Worm (Caenorhabditis elegans) whole organism, L4 larva: Measurements from ENCODE around the gene W09D10.5.
A peak's percentile ranks its signal among the peaks of the same experiment; 100 is the strongest.

Experiments used
- D1046.2 ChIP-seq: fragments of 200-800 bp; sonication (Bioruptor generic); IDR thresholded peaks from 2 replicates; pipeline ENCODE4 v1.3.6; 2022; ENCODE audit warnings: missing genetic modification characterization, missing compliant biosample characterization
- F10B5.3 ChIP-seq: sonication (generic microtip); optimal IDR thresholded peaks from 2 replicates; lab custom pipeline; 2016; ENCODE audit warnings: mild to moderate bottlenecking, missing genetic modification characterization, missing compliant biosample characterization
- F44E2.7 ChIP-seq: fragments of 200-800 bp; sonication (Bioruptor generic); IDR thresholded peaks from 2 replicates; pipeline ENCODE4 v2.1.2; 2022; ENCODE audit warnings: missing genetic modification characterization, missing compliant biosample characterization
- F49E8.2 ChIP-seq: sonication (generic microtip); optimal IDR thresholded peaks from 2 replicates; lab custom pipeline; 2016; ENCODE audit warnings: missing compliant biosample characterization, mild to moderate bottlenecking, missing genetic modification characterization, borderline replicate concordance
- R02D3.7 ChIP-seq: fragments of 150-350 bp; sonication (generic microtip); optimal IDR thresholded peaks from 3 replicates; lab custom pipeline; 2014; ENCODE audit warnings: missing biosample characterization, missing genetic modification characterization
- Y75B8A.6 ChIP-seq: fragments of 200-800 bp; sonication (Bioruptor generic); IDR thresholded peaks from 2 replicates; pipeline ENCODE4 v1.3.6; 2022; ENCODE audit warnings: missing genetic modification reagents, missing genetic modification characterization, missing compliant biosample characterization
- ZK337.2 ChIP-seq: fragments of 200-800 bp; sonication (Bioruptor generic); IDR thresholded peaks from 2 replicates; pipeline ENCODE4 v1.3.6; 2022; ENCODE audit warnings: missing genetic modification reagents, missing genetic modification characterization, missing compliant biosample characterization
- ZK546.5 ChIP-seq, 2 experiments: sonication (generic microtip); optimal IDR thresholded peaks; 2 replicates each; lab custom pipeline; 2017; ENCODE audit warnings: missing biosample characterization in 2 of 2, missing genetic modification characterization in 2 of 2
- aha-1 ChIP-seq: fragments of 150-350 bp; peaks from one replicate; lab custom pipeline; 2014; ENCODE audit warnings: missing biosample characterization, missing genetic modification characterization
- aly-2 ChIP-seq: sonication (generic microtip); optimal IDR thresholded peaks from 2 replicates; lab custom pipeline; 2018; ENCODE audit warnings: missing biosample characterization, missing genetic modification characterization
- ceh-20 ChIP-seq: fragments of 200-800 bp; sonication (Bioruptor generic); IDR thresholded peaks from 2 replicates; pipeline ENCODE4 v1.3.6; 2022; ENCODE audit warnings: missing genetic modification reagents, missing genetic modification characterization, missing compliant biosample characterization
- ceh-28 ChIP-seq: fragments of 150-350 bp; optimal IDR thresholded peaks from 2 replicates; lab custom pipeline; 2014; ENCODE audit warnings: missing biosample characterization, missing genetic modification reagents, missing genetic modification characterization
- ceh-32 ChIP-seq: sonication (generic microtip); optimal IDR thresholded peaks from 2 replicates; lab custom pipeline; 2016; ENCODE audit warnings: mild to moderate bottlenecking, missing genetic modification characterization, missing compliant biosample characterization; ENCODE audit not compliant: poor library complexity
- ceh-44 ChIP-seq: fragments of 200-800 bp; sonication (Bioruptor generic); IDR thresholded peaks from 2 replicates; pipeline ENCODE4 v1.3.6; 2022; ENCODE audit warnings: missing genetic modification reagents, missing genetic modification characterization, missing compliant biosample characterization
- ceh-82 ChIP-seq: sonication (generic microtip); optimal IDR thresholded peaks from 2 replicates; lab custom pipeline; 2017; ENCODE audit warnings: missing biosample characterization, missing genetic modification characterization
- daf-12 ChIP-seq: fragments of 150-350 bp; optimal IDR thresholded peaks from 2 replicates; lab custom pipeline; 2014; ENCODE audit warnings: missing biosample characterization, missing genetic modification reagents, missing genetic modification characterization
- daf-8 ChIP-seq: fragments of 200-800 bp; sonication (Bioruptor generic); IDR thresholded peaks from 2 replicates; pipeline ENCODE4 v1.3.6; 2022; ENCODE audit warnings: missing genetic modification characterization, missing compliant biosample characterization
- egl-27 ChIP-seq: sonication (generic microtip); optimal IDR thresholded peaks from 3 replicates; lab custom pipeline; 2017; ENCODE audit warnings: missing biosample characterization, missing genetic modification reagents, missing genetic modification characterization
- hlh-30 ChIP-seq: sonication (generic microtip); optimal IDR thresholded peaks from 2 replicates; lab custom pipeline; 2017; ENCODE audit warnings: antibody characterized with exemption, mild to moderate bottlenecking, missing genetic modification characterization, missing compliant biosample characterization; ENCODE audit not compliant: insufficient read depth
- hmg-1.1 ChIP-seq: fragments of 200-800 bp; sonication (Bioruptor generic); IDR thresholded peaks from 2 replicates; pipeline ENCODE4 v1.3.6; 2022; ENCODE audit warnings: missing genetic modification reagents, missing genetic modification characterization, missing compliant biosample characterization
- jun-1 ChIP-seq: fragments of 150-350 bp; optimal IDR thresholded peaks from 2 replicates; lab custom pipeline; 2014; ENCODE audit warnings: missing biosample characterization, missing genetic modification reagents, missing genetic modification characterization
- lim-7 ChIP-seq: fragments of 200-800 bp; sonication (Bioruptor generic); IDR thresholded peaks from 2 replicates; pipeline ENCODE4 v1.3.6; 2022; ENCODE audit warnings: missing genetic modification characterization, missing compliant biosample characterization
- lir-3 ChIP-seq: sonication (generic microtip); optimal IDR thresholded peaks from 2 replicates; lab custom pipeline; 2016; ENCODE audit warnings: mild to moderate bottlenecking, missing genetic modification characterization, missing compliant biosample characterization
- lsy-2 ChIP-seq, 2 experiments: fragments of 150-350 bp in 1 of 2; sonication (generic microtip) in 1 of 2; optimal IDR thresholded peaks; 2 replicates each; lab custom pipeline; 2014 to 2017; ENCODE audit warnings: missing biosample characterization in 2 of 2, missing genetic modification characterization in 2 of 2
- madf-5 ChIP-seq, 2 experiments: fragments of 200-800 bp; sonication (Bioruptor generic); IDR thresholded peaks; 2 replicates each; pipeline ENCODE4 v1.3.6; 2022; ENCODE audit warnings: missing compliant biosample characterization in 2 of 2, missing genetic modification characterization in 2 of 2
- mdl-1 ChIP-seq, 2 experiments: fragments of 150-350 bp in 1 of 2; sonication (generic microtip) in 1 of 2; optimal IDR thresholded peaks; 2 replicates each; lab custom pipeline; 2014 to 2017; ENCODE audit warnings: missing biosample characterization in 2 of 2, missing genetic modification characterization in 2 of 2
- mdt-29 ChIP-seq: fragments of 200-800 bp; sonication (Bioruptor generic); IDR thresholded peaks from 2 replicates; pipeline ENCODE4 v1.3.6; 2022; ENCODE audit warnings: missing genetic modification reagents, missing genetic modification characterization, missing compliant biosample characterization
- mes-2 ChIP-seq: sonication (generic microtip); optimal IDR thresholded peaks from 2 replicates; lab custom pipeline; 2016; ENCODE audit warnings: missing genotype, mild to moderate bottlenecking, missing genetic modification characterization, missing compliant biosample characterization; ENCODE audit not compliant: poor library complexity, severe bottlenecking
- nhr-237 ChIP-seq: sonication (generic microtip); optimal IDR thresholded peaks from 2 replicates; lab custom pipeline; 2017; ENCODE audit warnings: missing biosample characterization, missing genetic modification characterization
- nhr-28 ChIP-seq: fragments of 150-350 bp; optimal IDR thresholded peaks from 2 replicates; lab custom pipeline; 2014; ENCODE audit warnings: missing biosample characterization, missing genetic modification characterization
- nhr-41 ChIP-seq: fragments of 200-800 bp; sonication (Bioruptor generic); IDR thresholded peaks from 2 replicates; pipeline ENCODE4 v1.3.6; 2022; ENCODE audit warnings: missing genetic modification reagents, missing genetic modification characterization, missing compliant biosample characterization
- nhr-42 ChIP-seq: fragments of 200-800 bp; sonication (Bioruptor generic); IDR thresholded peaks from 2 replicates; pipeline ENCODE4 v1.3.6; 2022; ENCODE audit warnings: missing genetic modification characterization, missing compliant biosample characterization
- nhr-6 ChIP-seq: fragments of 150-350 bp; optimal IDR thresholded peaks from 2 replicates; lab custom pipeline; 2014; ENCODE audit warnings: missing biosample characterization, missing genetic modification characterization
- snpc-4 ChIP-seq: fragments of 150-350 bp; optimal IDR thresholded peaks from 2 replicates; lab custom pipeline; 2014; ENCODE audit warnings: missing biosample characterization, missing genetic modification characterization
- spr-1 ChIP-seq: sonication (generic microtip); optimal IDR thresholded peaks from 2 replicates; lab custom pipeline; 2016; ENCODE audit warnings: mild to moderate bottlenecking, missing genetic modification characterization, missing compliant biosample characterization
- spr-3 ChIP-seq: fragments of 200-800 bp; sonication (Bioruptor generic); optimal IDR thresholded peaks from 2 replicates; lab custom pipeline; 2018; ENCODE audit warnings: mild to moderate bottlenecking, missing genetic modification characterization, missing compliant biosample characterization
- tag-97 ChIP-seq: fragments of 200-800 bp; sonication (Bioruptor generic); IDR thresholded peaks from 2 replicates; pipeline ENCODE4 v1.3.6; 2022; ENCODE audit warnings: missing genetic modification characterization, missing compliant biosample characterization
- tra-1 ChIP-seq: fragments of 200-800 bp; sonication (Bioruptor generic); IDR thresholded peaks from 2 replicates; pipeline ENCODE4 v1.3.6; 2022; ENCODE audit warnings: missing genetic modification reagents, missing genetic modification characterization, missing compliant biosample characterization
- unc-130 ChIP-seq: sonication (generic microtip); optimal IDR thresholded peaks from 2 replicates; lab custom pipeline; 2016; ENCODE audit warnings: missing genetic modification reagents, missing genetic modification characterization, missing compliant biosample characterization
- unc-39 ChIP-seq: sonication (generic microtip); optimal IDR thresholded peaks from 2 replicates; lab custom pipeline; 2017; ENCODE audit warnings: missing biosample characterization, missing genetic modification characterization
- unc-62 ChIP-seq, 3 experiments: fragments of 150-350 bp in 1 of 3; sonication (generic microtip); optimal IDR thresholded peaks in 2 of 3; peaks in 1 of 3; 1 replicate in 1 of 3; 2 replicates in 2 of 3; lab custom pipeline; 2014 to 2017; ENCODE audit warnings: missing biosample characterization in 3 of 3, missing genetic modification characterization in 3 of 3, missing genetic modification reagents in 3 of 3, missing genotype in 1 of 3
- vab-7 ChIP-seq: fragments of 200-800 bp; sonication (Bioruptor generic); IDR thresholded peaks from 2 replicates; pipeline ENCODE4 v1.3.6; 2022; ENCODE audit warnings: missing genetic modification reagents, missing genetic modification characterization, missing compliant biosample characterization
- zag-1 ChIP-seq: fragments of 150-350 bp; optimal IDR thresholded peaks from 2 replicates; lab custom pipeline; 2014; ENCODE audit warnings: missing biosample characterization, missing genetic modification characterization
- zip-2 ChIP-seq: fragments of 150-350 bp; optimal IDR thresholded peaks from 2 replicates; lab custom pipeline; 2014; ENCODE audit warnings: missing biosample characterization, missing genetic modification characterization
- ztf-11 ChIP-seq: fragments of 150-350 bp; optimal IDR thresholded peaks from 2 replicates; lab custom pipeline; 2014; ENCODE audit warnings: missing biosample characterization, missing genetic modification characterization
- ztf-7 ChIP-seq: fragments of 150-350 bp; optimal IDR thresholded peaks from 2 replicates; lab custom pipeline; 2014; ENCODE audit warnings: missing biosample characterization, missing genetic modification characterization

The W09D10.5 gene

DNA sequence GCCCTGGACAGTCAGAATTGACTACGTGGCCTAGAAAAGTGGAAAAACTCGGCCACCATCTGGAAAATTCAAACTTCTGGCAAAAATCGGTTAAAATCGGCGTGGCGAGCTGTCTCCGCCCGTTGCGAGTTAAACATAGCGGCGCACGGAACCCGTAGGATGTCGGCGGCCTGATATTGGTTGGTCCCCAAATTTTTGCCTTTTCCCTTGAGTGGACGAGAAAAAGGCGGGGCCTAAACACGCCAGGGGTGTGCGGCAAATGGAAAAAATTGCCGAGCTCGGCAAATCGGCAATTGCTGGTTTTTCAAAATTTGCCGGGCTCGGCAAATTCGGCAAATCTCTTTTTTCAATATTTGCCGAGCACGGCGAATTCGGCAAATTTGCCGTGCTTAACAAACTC is 22.0 kb upstream of the W09D10.5 start (continued):
- TF ChIP-seq nhr-6 (tag; lab: Kevin White, UChicago) (no peak), mdt-29 (GFP tag; lab: Robert Waterston, UW) (peak; percentile 59; the same call in 1 of the 2 replicates)
- TF ChIP-seq, all 104 proteins: peak for 12

DNA sequence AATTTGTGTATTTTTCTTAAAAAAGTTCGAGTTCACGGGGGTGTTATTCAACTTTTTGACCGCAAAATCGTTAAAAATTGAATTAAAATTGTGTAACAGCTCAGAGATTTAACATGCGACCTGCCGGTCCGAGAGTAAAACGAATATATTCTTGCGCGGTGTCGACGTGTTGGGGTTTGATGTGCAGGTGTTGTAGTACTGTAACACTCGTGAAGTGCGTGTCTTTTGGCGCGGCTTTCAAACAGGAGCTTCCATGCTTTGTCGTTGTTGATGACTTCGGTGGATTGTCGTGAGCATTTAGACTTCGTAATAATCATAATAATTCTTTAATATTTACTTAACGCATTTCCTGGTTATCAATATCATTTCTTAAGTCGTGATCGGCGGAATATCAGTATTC is 19.2 kb upstream of the W09D10.5 start, which contains the start of gene tat-3:
TSS of gene tat-3 (minus strand) at position 196 of the 400 bp plus-strand sequence.
- TF ChIP-seq ceh-20 (GFP tag; lab: Robert Waterston, UW) (no peak), F49E8.2 (tag; lab: Kevin White, UChicago) (no peak), F10B5.3 (no peak), aly-2 (tag; lab: Kevin White, UChicago) (no peak), aha-1 (no peak)

DNA sequence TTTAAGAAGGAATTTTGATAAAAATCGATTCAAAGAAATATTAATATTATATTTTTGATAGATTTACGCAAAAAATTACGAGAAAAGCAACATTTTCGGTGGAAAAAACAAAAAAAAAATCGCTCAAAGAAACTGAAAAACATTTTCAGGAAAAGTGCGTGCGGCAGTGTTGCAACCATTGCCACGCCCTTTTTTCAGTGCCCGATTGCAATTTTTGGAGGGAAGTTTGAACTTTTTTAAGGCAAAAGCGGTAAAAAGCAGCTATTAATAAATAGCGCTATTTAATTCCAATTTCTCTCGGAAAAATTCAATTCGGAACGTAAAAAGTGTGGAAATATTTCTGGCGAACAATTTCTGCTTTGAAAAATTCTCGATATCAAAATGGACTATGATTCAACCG is 9.7 kb upstream of the W09D10.5 start:
- peak; percentile 48 for TF ChIP-seq mes-2 (tag; lab: Kevin White, UChicago)
- TF ChIP-seq lsy-2 (tag; optimal IDR thresholded peaks at IDR 0.05; lab: Kevin White, UChicago): no peak

DNA sequence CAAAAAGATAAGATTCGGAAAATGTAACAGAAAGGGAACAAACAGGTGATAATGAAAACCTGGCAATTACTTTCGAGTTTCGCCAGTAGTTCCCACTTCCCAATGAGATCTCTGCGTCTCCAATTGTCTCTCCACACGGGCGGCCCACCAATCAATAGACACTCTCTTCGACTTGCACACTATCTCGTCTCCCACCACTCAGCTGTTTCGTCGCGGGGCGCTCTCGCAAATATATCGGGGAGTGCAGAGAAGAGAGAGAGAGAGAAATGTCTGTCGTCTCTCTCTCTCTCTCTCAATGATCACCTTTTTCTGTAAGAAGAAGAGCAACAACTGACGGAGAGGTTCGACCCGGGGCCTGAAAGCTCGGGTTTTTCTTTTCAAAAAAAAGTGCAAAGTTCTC is 8.8 kb upstream of the W09D10.5 start:
- TF ChIP-seq jun-1 (tag; lab: Kevin White, UChicago) (peak; percentile 17), nhr-28 (tag; lab: Kevin White, UChicago) (peak; percentile 85), F44E2.7 (no peak), unc-62 (GFP tag; optimal IDR thresholded peaks at IDR 0.05 in 1 of 2; lab: Kevin White, UChicago) (no peak), unc-62 (tag; optimal IDR thresholded peaks at IDR 0.05; lab: Kevin White, UChicago) (no peak), spr-1 (tag; lab: Kevin White, UChicago) (peak; percentile 32), ZK546.5 (tag; optimal IDR thresholded peaks at IDR 0.05; lab: Kevin White, UChicago) (no peak), ceh-32 (tag; lab: Kevin White, UChicago) (no peak), egl-27 (no peak), D1046.2 (GFP tag; lab: Robert Waterston, UW) (no peak), nhr-42 (GFP tag; lab: Robert Waterston, UW) (0 out of 2 replicates have a peak, but pooled peaks have one; percentile 23), hmg-1.1 (peak; percentile 93), ztf-7 (tag; lab: Kevin White, UChicago) (no peak), tag-97 (no peak), vab-7 (GFP tag; lab: Robert Waterston, UW) (0 out of 2 replicates have a peak, but pooled peaks have one; percentile 23), Y75B8A.6 (no peak), daf-8 (GFP tag; lab: Robert Waterston, UW) (no peak), tra-1 (peak; percentile 52; the same call in 1 of the 2 replicates), zag-1 (tag; lab: Kevin White, UChicago) (no peak), ZK337.2 (no peak), unc-130 (GFP tag; lab: Kevin White, UChicago) (peak; percentile 27), mdl-1 (tag; optimal IDR thresholded peaks at IDR 0.05; lab: Kevin White, UChicago) (peak; percentile 17 to 53), aly-2 (tag; lab: Kevin White, UChicago) (no peak), hlh-30 (tag; lab: Kevin White, UChicago) (peak; percentile 89), zip-2 (tag; lab: Kevin White, UChicago) (no peak), lsy-2 (tag; optimal IDR thresholded peaks at IDR 0.05; lab: Kevin White, UChicago) (peak; percentile 51 to 81), nhr-41 (GFP tag; lab: Robert Waterston, UW) (peak; percentile 67), ceh-28 (tag; lab: Kevin White, UChicago) (peak; percentile 75), ztf-11 (no peak), daf-12 (tag; lab: Kevin White, UChicago) (no peak), madf-5 (GFP tag; IDR thresholded peaks at IDR 0.05; lab: Robert Waterston, UW) (no peak), R02D3.7 (no peak), lim-7 (no peak), spr-3 (GFP tag; lab: Kevin White, UChicago) (no peak), lir-3 (tag; lab: Kevin White, UChicago) (no peak), ceh-44 (GFP tag; lab: Robert Waterston, UW) (no peak), snpc-4 (no peak), nhr-237 (tag; lab: Kevin White, UChicago) (no peak), unc-39 (no peak), ceh-82 (tag; lab: Kevin White, UChicago) (no peak)
